Worm (Caenorhabditis elegans): ENCODE measurements around the gene F45D3.4.

The F45D3.4 gene

DNA sequence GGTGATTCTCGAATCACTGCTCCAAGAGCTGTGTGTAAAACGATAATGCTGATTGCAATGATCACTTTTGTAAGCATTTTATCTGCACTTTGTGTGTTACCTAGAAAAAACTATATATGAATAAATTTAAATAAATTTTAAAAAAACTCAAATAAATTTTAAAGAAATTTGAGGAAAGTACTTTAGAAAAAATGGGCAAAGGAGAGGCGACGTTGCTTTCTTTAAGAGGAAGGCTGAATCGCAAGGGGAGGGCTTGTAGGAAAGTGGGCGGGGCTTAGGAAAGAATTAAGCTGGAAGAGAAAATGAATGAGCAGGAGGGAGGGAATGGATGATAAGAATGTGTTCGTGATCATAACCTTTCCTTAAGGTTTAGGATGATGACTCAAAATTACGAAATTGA lies 14.9 kb upstream of the F45D3.4 start, which contains the start of gene E02A10.4:
TSS of gene E02A10.4 (minus strand) at position 101 of the 400 bp plus-strand sequence.
- no peak for TF ChIP-seq tbx-2 (tag; optimal IDR thresholded peaks at IDR 0.05)
- TF ChIP-seq pqm-1 (tag; optimal IDR thresholded peaks at IDR 0.05), result no peak
- no peak for TF ChIP-seq nhr-43 (tag; optimal IDR thresholded peaks at IDR 0.05; ENCODE audit: poor library complexity, severe bottlenecking)
- TF ChIP-seq unc-62 (GFP tag; optimal IDR thresholded peaks at IDR 0.05), result no peak

DNA sequence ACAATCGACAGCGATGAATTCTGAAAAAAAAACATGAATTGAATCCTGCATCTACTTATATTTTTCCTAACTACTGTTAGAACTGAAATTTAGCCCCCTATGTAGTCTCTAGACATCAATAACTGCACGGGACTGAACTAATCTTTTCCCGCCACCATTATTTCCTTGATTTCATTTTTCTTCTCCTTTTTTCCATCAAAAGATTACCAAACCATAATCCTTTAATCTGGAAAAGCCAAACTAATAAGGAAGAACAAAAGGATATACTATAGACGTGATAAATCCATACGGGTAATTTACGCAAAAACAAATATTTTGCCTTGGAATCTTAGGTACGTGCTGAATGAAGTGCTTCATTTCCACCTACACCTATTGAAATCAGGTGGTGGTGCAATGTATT lies 14.3 kb upstream of the F45D3.4 start:
- no peak for TF ChIP-seq fkh-2 (tag; optimal IDR thresholded peaks at IDR 0.05)
- TF ChIP-seq sea-2 (GFP tag; optimal IDR thresholded peaks at IDR 0.05), result no peak
- TF ChIP-seq zag-1 (tag; optimal IDR thresholded peaks at IDR 0.05), result no peak
- TF ChIP-seq ceh-9 (tag; optimal IDR thresholded peaks at IDR 0.05), result no peak
- no peak for TF ChIP-seq hmg-11 (tag; optimal IDR thresholded peaks at IDR 0.05)
- no peak for TF ChIP-seq elt-1 (tag; optimal IDR thresholded peaks at IDR 0.05)

DNA sequence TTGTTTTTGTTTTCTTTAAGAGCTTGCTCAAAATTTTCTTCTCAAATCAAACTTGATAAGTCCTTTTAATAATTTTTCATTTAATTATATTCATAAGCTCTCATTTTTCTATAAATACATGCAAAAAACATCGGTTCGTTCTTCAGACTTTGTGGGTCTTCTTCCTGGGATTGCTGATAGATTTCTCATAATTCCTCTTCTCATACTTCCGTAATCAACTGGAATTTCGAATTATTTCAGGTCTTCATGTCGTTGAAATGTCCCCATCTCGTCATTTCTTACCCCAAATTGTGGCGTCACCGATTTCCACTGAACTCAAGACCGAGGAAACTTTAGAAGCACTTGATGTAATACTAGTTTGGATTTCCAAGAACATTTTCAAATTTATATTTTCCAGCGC lies 11.9 kb upstream of the F45D3.4 start:
- TF ChIP-seq nhr-76 (tag; optimal IDR thresholded peaks at IDR 0.05), result no peak
- TF ChIP-seq lin-39 (tag; optimal IDR thresholded peaks at IDR 0.05), result no peak
- TF ChIP-seq lsy-12 (tag; optimal IDR thresholded peaks at IDR 0.05), result no peak
- no peak for TF ChIP-seq nhr-28 (tag; optimal IDR thresholded peaks at IDR 0.05)
- no peak for TF ChIP-seq hmg-11 (tag; optimal IDR thresholded peaks at IDR 0.05)
- no peak for TF ChIP-seq nfya-1 (tag; optimal IDR thresholded peaks at IDR 0.05; ENCODE audit: insufficient read depth)
- TF ChIP-seq mml-1 (tag; optimal IDR thresholded peaks at IDR 0.05), result no peak

DNA sequence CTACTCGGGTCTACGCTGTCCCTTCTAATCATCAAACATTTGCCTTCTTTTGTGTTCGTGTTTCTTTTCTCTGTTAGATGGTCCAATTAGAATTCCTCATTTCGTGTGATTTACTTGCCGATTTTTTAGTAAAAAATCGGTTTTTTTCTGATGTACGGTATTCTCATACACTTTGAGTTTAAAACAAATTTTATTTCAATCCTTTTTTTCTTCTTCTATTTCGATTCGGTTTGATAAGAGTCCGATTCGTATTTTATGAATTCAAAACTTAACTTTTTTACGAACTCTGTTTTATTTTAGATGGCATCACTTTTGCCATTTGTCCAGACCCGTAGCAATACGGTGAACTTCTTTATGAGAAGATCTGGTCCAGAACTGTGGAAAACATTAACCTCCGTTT lies 10.2 kb upstream of the F45D3.4 start, which contains the start of gene mrps-5:
TSS of gene mrps-5 (plus strand) at position 301 of the 400 bp plus-strand sequence.
- no peak for TF ChIP-seq mdl-1 (tag; optimal IDR thresholded peaks at IDR 0.05)
- TF ChIP-seq lin-39 (tag; optimal IDR thresholded peaks at IDR 0.05), result no peak
- no peak for TF ChIP-seq mml-1 (tag; optimal IDR thresholded peaks at IDR 0.05)
- TF ChIP-seq nhr-77 (tag; optimal IDR thresholded peaks at IDR 0.05), result no peak
- TF ChIP-seq aly-2 (tag; optimal IDR thresholded peaks at IDR 0.05), result no peak
- TF ChIP-seq daf-12 (tag; optimal IDR thresholded peaks at IDR 0.05), result no peak
- no peak for TF ChIP-seq unc-39 (tag; optimal IDR thresholded peaks at IDR 0.05)
- TF ChIP-seq elt-2 (tag; optimal IDR thresholded peaks at IDR 0.05), result no peak
- TF ChIP-seq zag-1 (tag; optimal IDR thresholded peaks at IDR 0.05), result no peak
- no peak for TF ChIP-seq R02D3.7 (tag; optimal IDR thresholded peaks at IDR 0.05)
- no peak for TF ChIP-seq nhr-67 (tag; optimal IDR thresholded peaks at IDR 0.05)
- no peak for TF ChIP-seq ZK546.5 (tag; optimal IDR thresholded peaks at IDR 0.05)
- TF ChIP-seq skn-1 (tag; optimal IDR thresholded peaks at IDR 0.05), result no peak
- no peak for TF ChIP-seq pha-4 (tag; optimal IDR thresholded peaks at IDR 0.05)
- no peak for TF ChIP-seq nhr-76 (tag; optimal IDR thresholded peaks at IDR 0.05)
- TF ChIP-seq egl-27 (tag; optimal IDR thresholded peaks at IDR 0.05), result no peak
- TF ChIP-seq egl-5 (tag; optimal IDR thresholded peaks at IDR 0.05), result no peak
- no peak for TF ChIP-seq tbx-2 (tag; optimal IDR thresholded peaks at IDR 0.05)

DNA sequence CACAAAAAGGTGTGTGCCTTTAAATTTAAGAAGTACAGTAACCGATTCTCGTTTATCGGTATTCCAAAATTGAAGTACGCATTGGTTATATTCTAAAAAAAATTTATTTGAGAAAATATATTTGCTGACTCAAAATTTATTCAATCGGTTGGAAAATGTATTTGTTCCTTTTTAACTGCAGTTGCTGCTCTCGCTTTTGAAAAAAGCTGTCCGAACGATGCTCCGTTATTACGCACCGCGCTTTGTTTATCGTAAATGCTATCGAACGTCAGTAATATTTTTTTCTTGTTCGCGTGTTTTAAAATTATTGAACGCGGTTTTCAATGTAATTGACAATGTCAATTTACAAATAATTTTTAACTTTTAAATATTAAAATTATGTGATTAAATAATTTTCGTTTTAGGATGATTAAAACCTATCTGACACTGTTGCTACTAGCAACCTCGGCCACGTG lies 7.4 kb upstream of the F45D3.4 start, which contains the start of gene sel-1:
TSS of gene sel-1 (plus strand) at position 405 of the 455 bp plus-strand sequence.
- no peak for TF ChIP-seq nhr-76 (tag; optimal IDR thresholded peaks at IDR 0.05)
- TF ChIP-seq ceh-16 (tag; optimal IDR thresholded peaks at IDR 0.05), result no peak
- no peak for TF ChIP-seq nfya-1 (tag; optimal IDR thresholded peaks at IDR 0.05; ENCODE audit: insufficient read depth)
- no peak for TF ChIP-seq aly-2 (tag; optimal IDR thresholded peaks at IDR 0.05)
- no peak for TF ChIP-seq elt-3 (tag; optimal IDR thresholded peaks at IDR 0.05)
- no peak for TF ChIP-seq nhr-77 (tag; optimal IDR thresholded peaks at IDR 0.05)
- no peak for TF ChIP-seq ZK546.5 (tag; optimal IDR thresholded peaks at IDR 0.05)
- TF ChIP-seq lin-15B (tag; optimal IDR thresholded peaks at IDR 0.05), result peak; percentile 4
- no peak for TF ChIP-seq sea-2 (GFP tag; optimal IDR thresholded peaks at IDR 0.05)
- TF ChIP-seq pha-4 (tag; optimal IDR thresholded peaks at IDR 0.05), result no peak
- no peak for TF ChIP-seq egl-5 (tag; optimal IDR thresholded peaks at IDR 0.05)
- TF ChIP-seq fkh-2 (tag; optimal IDR thresholded peaks at IDR 0.05), result no peak
- TF ChIP-seq hmg-11 (tag; optimal IDR thresholded peaks at IDR 0.05), result peak; percentile 1
- TF ChIP-seq R02D3.7 (tag; optimal IDR thresholded peaks at IDR 0.05), result peak; percentile 59
- no peak for TF ChIP-seq daf-12 (tag; optimal IDR thresholded peaks at IDR 0.05)
- TF ChIP-seq lin-39 (tag; optimal IDR thresholded peaks at IDR 0.05), result no peak
- TF ChIP-seq elt-1 (tag; optimal IDR thresholded peaks at IDR 0.05), result no peak
- no peak for TF ChIP-seq ama-1 (optimal IDR thresholded peaks at IDR 0.05)
- TF ChIP-seq nhr-28 (tag; optimal IDR thresholded peaks at IDR 0.05), result no peak
- TF ChIP-seq mml-1 (tag; optimal IDR thresholded peaks at IDR 0.05), result no peak
- no peak for TF ChIP-seq unc-39 (tag; optimal IDR thresholded peaks at IDR 0.05)
- no peak for TF ChIP-seq eor-1 (tag; optimal IDR thresholded peaks at IDR 0.05)
- no peak for TF ChIP-seq nhr-12 (tag; optimal IDR thresholded peaks at IDR 0.05)
- TF ChIP-seq pqm-1 (tag; optimal IDR thresholded peaks at IDR 0.05), result no peak
- TF ChIP-seq nhr-237 (tag; optimal IDR thresholded peaks at IDR 0.05), result no peak
